Fruit fly (Drosophila melanogaster): Measurements from ENCODE around the gene grn.

DNA sequence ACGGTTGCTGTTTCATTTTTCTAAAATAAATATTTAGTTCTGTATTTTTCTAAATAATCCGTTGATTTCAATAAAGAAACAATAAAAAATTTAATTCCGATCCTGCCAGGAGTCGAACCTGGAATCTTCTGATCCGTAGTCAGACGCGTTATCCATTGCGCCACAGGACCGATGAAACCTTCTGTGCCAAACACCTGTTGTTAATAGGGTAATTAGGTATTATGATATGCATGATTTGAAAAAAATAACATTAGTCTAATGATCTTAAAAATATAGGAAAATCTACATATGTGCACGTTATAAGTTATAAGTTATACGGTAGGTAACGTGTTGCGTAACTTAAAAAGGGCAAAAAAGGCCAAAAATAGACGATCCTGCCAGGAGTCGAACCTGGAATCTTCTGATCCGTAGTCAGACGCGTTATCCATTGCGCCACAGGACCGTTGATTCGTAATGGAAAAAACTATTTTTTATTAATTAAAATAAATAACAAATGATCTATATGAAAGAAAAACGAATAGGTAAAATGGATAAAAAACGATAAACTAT, 41.3 kb downstream of the grn start:
- TF ChIP-seq CG9932 (GFP tag; IDR thresholded peaks at IDR 0.05) (no peak), stc (GFP tag; IDR thresholded peaks at IDR 0.05) (no peak), ab (GFP tag; optimal IDR thresholded peaks at IDR 0.05) (no peak), CG11085 (GFP tag; IDR thresholded peaks at IDR 0.05) (no peak)

Data from whole organism, embryonic.